Fruit fly (Drosophila melanogaster): ENCODE data around the gene pns.

dm6 chr3L:1488592-1489183 lies 48.2 kb upstream of the pns start:
- TF ChIP-seq kay (GFP tag; ENCODE audit: borderline replicate concordance), result peak; percentile 16
- peak; percentile 28 for TF ChIP-seq bab1 (GFP tag; optimal IDR thresholded peaks at IDR 0.05)
- no peak for TF ChIP-seq CG7101 (tag; optimal IDR thresholded peaks at IDR 0.05)

Measured in whole organism, adult.